Fruit fly (Drosophila melanogaster) whole organism, embryonic: ENCODE data around the gene CG3529.
A peak's percentile ranks its signal among the peaks of the same experiment; 100 is the strongest.

ENCODE experiments used
- Atf3 ChIP-seq: fragments of 200-800 bp; sonication (Bioruptor generic); optimal IDR thresholded peaks from 3 replicates; lab custom pipeline; 2016; ENCODE audit warnings: missing biosample characterization, missing genetic modification characterization
- CG10543 ChIP-seq: fragments of 200-800 bp; sonication (Bioruptor generic); optimal IDR thresholded peaks from 3 replicates; lab custom pipeline; 2017; ENCODE audit warnings: missing biosample characterization, mild to moderate bottlenecking, missing genetic modification characterization, moderate library complexity
- CG11085 ChIP-seq: fragments of 200-800 bp; sonication (Bioruptor generic); IDR thresholded peaks from 2 replicates; pipeline ENCODE4 v1.3.6; 2022; ENCODE audit warnings: missing biosample characterization, missing genetic modification characterization
- CG11695 ChIP-seq: fragments of 200-800 bp; sonication (Bioruptor generic); IDR thresholded peaks from 3 replicates; pipeline ENCODE4 v1.3.6; 2022; ENCODE audit warnings: missing biosample characterization, missing genetic modification characterization
- CG12071 ChIP-seq: fragments of 200-800 bp; sonication (Bioruptor generic); optimal IDR thresholded peaks from 3 replicates; lab custom pipeline; 2018; ENCODE audit warnings: missing biosample characterization, mild to moderate bottlenecking, missing genetic modification characterization
- CG12219 ChIP-seq: fragments of 200-800 bp; sonication (Bioruptor generic); optimal IDR thresholded peaks from 3 replicates; lab custom pipeline; 2018; ENCODE audit warnings: missing biosample characterization, mild to moderate bottlenecking, missing genetic modification characterization
- CG13296 ChIP-seq: fragments of 200-800 bp; sonication (Bioruptor generic); optimal IDR thresholded peaks from 3 replicates; lab custom pipeline; 2018; ENCODE audit warnings: missing biosample characterization, mild to moderate bottlenecking, missing genetic modification characterization
- CG13424 ChIP-seq: fragments of 200-800 bp; sonication (Bioruptor generic); optimal IDR thresholded peaks from 2 replicates; lab custom pipeline; 2019; ENCODE audit warnings: missing biosample characterization, mild to moderate bottlenecking, missing genetic modification characterization, moderate library complexity
- CG13894 ChIP-seq: fragments of 200-800 bp; sonication (Bioruptor generic); optimal IDR thresholded peaks from 3 replicates; lab custom pipeline; 2018; ENCODE audit warnings: missing biosample characterization, mild to moderate bottlenecking, missing genetic modification characterization, moderate library complexity
- CG14050 ChIP-seq: fragments of 200-800 bp; sonication (Bioruptor generic); IDR thresholded peaks from 3 replicates; pipeline ENCODE4 v1.3.6; 2022; ENCODE audit warnings: missing biosample characterization, missing genetic modification characterization
- CG15073 ChIP-seq: fragments of 200-800 bp; sonication (Bioruptor generic); optimal IDR thresholded peaks from 2 replicates; lab custom pipeline; 2016; ENCODE audit warnings: missing biosample characterization, missing genetic modification characterization
- CG17186 ChIP-seq: fragments of 200-800 bp; sonication (Bioruptor generic); optimal IDR thresholded peaks from 3 replicates; lab custom pipeline; 2017; ENCODE audit warnings: missing biosample characterization, missing genetic modification reagents, missing genetic modification characterization
- CG1832 ChIP-seq: fragments of 200-800 bp; sonication (Bioruptor generic); optimal IDR thresholded peaks from 2 replicates; lab custom pipeline; 2017; ENCODE audit warnings: missing biosample characterization, mild to moderate bottlenecking, missing genetic modification characterization, inconsistent platforms
- CG2712 ChIP-seq: fragments of 200-800 bp; optimal IDR thresholded peaks from 3 replicates; lab custom pipeline; 2019; ENCODE audit warnings: missing biosample characterization, mild to moderate bottlenecking, missing genetic modification characterization, moderate library complexity
- CG3065 ChIP-seq: fragments of 200-800 bp; sonication (Bioruptor generic); optimal IDR thresholded peaks from 2 replicates; lab custom pipeline; 2016; ENCODE audit warnings: missing biosample characterization, missing genetic modification characterization
- CG31388 ChIP-seq: fragments of 200-800 bp; sonication (Bioruptor generic); optimal IDR thresholded peaks from 2 replicates; lab custom pipeline; 2016; ENCODE audit warnings: missing biosample characterization, missing genetic modification characterization
- CG32772 ChIP-seq: fragments of 200-800 bp; sonication (Bioruptor generic); IDR thresholded peaks from 2 replicates; pipeline ENCODE4 v1.3.6; 2022; ENCODE audit warnings: missing biosample characterization, missing genetic modification characterization
- CG4424 ChIP-seq: fragments of 200-800 bp; sonication (Bioruptor generic); optimal IDR thresholded peaks from 3 replicates; lab custom pipeline; 2016; ENCODE audit warnings: missing biosample characterization, missing genetic modification characterization
- CG6272 ChIP-seq: fragments of 200-800 bp; sonication (Bioruptor generic); IDR thresholded peaks from 2 replicates; pipeline ENCODE4 v1.3.6; 2022; ENCODE audit warnings: missing biosample characterization, missing genetic modification characterization
- CG8359 ChIP-seq: fragments of 200-800 bp; sonication (Bioruptor generic); optimal IDR thresholded peaks from 2 replicates; lab custom pipeline; 2017; ENCODE audit warnings: missing biosample characterization, mild to moderate bottlenecking, missing genetic modification characterization, borderline replicate concordance
- CG9727 ChIP-seq: fragments of 200-800 bp; sonication (Bioruptor generic); optimal IDR thresholded peaks from 3 replicates; lab custom pipeline; 2017; ENCODE audit warnings: missing biosample characterization, mild to moderate bottlenecking, missing genetic modification characterization
- CrebB ChIP-seq: fragments of 200-800 bp; sonication (Bioruptor generic); optimal IDR thresholded peaks from 3 replicates; lab custom pipeline; 2018; ENCODE audit warnings: missing biosample characterization, mild to moderate bottlenecking, missing genetic modification characterization
- Dip3 ChIP-seq: fragments of 200-800 bp; sonication (Bioruptor generic); optimal IDR thresholded peaks from 3 replicates; lab custom pipeline; 2016; ENCODE audit warnings: missing biosample characterization, missing genetic modification characterization
- GATAe ChIP-seq: fragments of 200-800 bp; sonication (Bioruptor generic); conservative IDR thresholded peaks from 2 replicates; pipeline ENCODE4 v1.3.6; 2022; ENCODE audit warnings: missing biosample characterization, missing genetic modification characterization
- Hmr ChIP-seq: fragments of 200-800 bp; sonication (Bioruptor generic); optimal IDR thresholded peaks from 3 replicates; lab custom pipeline; 2017; ENCODE audit warnings: mild to moderate bottlenecking, missing biosample characterization, missing genetic modification reagents, missing genetic modification characterization
- Jarid2 ChIP-seq: fragments of 200-800 bp; sonication (Bioruptor generic); optimal IDR thresholded peaks from 3 replicates; lab custom pipeline; 2017; ENCODE audit warnings: mild to moderate bottlenecking, missing biosample characterization, missing genetic modification reagents, missing genetic modification characterization
- MBD-R2 ChIP-seq: fragments of 200-800 bp; sonication (Bioruptor generic); IDR thresholded peaks from 2 replicates; pipeline ENCODE4 v1.3.6; 2022; ENCODE audit warnings: missing biosample characterization, missing genetic modification characterization
- NFAT ChIP-seq: fragments of 200-800 bp; sonication (Bioruptor generic); IDR thresholded peaks from 2 replicates; pipeline ENCODE4 v1.3.6; 2022; ENCODE audit warnings: missing biosample characterization, missing genetic modification characterization
- Nf-YB ChIP-seq: fragments of 200-800 bp; sonication (Bioruptor generic); optimal IDR thresholded peaks from 3 replicates; lab custom pipeline; 2019; ENCODE audit warnings: missing biosample characterization, mild to moderate bottlenecking, missing genetic modification characterization, moderate library complexity
- Oli ChIP-seq: fragments of 200-800 bp; sonication (Bioruptor generic); optimal IDR thresholded peaks from 2 replicates; lab custom pipeline; 2018; ENCODE audit warnings: missing biosample characterization, mild to moderate bottlenecking, missing genetic modification characterization, moderate library complexity
- Pdp1 ChIP-seq, 2 experiments: fragments of 200-800 bp; sonication (Bioruptor generic); optimal IDR thresholded peaks; 3 replicates each; lab custom pipeline; 2016; ENCODE audit warnings: missing biosample characterization in 2 of 2, missing genetic modification characterization in 2 of 2, mild to moderate bottlenecking in 1 of 2, moderate library complexity in 1 of 2
- Poxn ChIP-seq: fragments of 200-800 bp; sonication (Bioruptor generic); IDR thresholded peaks from 2 replicates; pipeline ENCODE4 v1.3.6; 2022; ENCODE audit warnings: missing biosample characterization, missing genetic modification characterization
- Scr ChIP-seq: fragments of 200-800 bp; sonication (Bioruptor generic); IDR thresholded peaks from 2 replicates; pipeline ENCODE4 v1.3.6; 2022; ENCODE audit warnings: missing biosample characterization, missing genetic modification characterization; ENCODE audit not compliant: partially characterized antibody
- Sox100B ChIP-seq: fragments of 200-800 bp; sonication (Bioruptor generic); optimal IDR thresholded peaks from 3 replicates; lab custom pipeline; 2018; ENCODE audit warnings: missing biosample characterization, mild to moderate bottlenecking, missing genetic modification characterization
- az2 ChIP-seq: fragments of 200-800 bp; sonication (Bioruptor generic); optimal IDR thresholded peaks from 3 replicates; lab custom pipeline; 2016; ENCODE audit warnings: missing biosample characterization, missing genetic modification characterization
- cg ChIP-seq: fragments of 200-800 bp; sonication (Bioruptor generic); optimal IDR thresholded peaks from 3 replicates; lab custom pipeline; 2019; ENCODE audit warnings: missing biosample characterization, mild to moderate bottlenecking, missing genetic modification characterization, moderate library complexity
- dm ChIP-seq: fragments of 200-800 bp; sonication (Bioruptor generic); optimal IDR thresholded peaks from 3 replicates; lab custom pipeline; 2016; ENCODE audit warnings: missing biosample characterization, missing genetic modification characterization
- en ChIP-seq: fragments of 200-800 bp; sonication (Bioruptor generic); optimal IDR thresholded peaks from 2 replicates; lab custom pipeline; 2016; ENCODE audit warnings: missing biosample characterization, missing genetic modification characterization
- esg ChIP-seq: fragments of 200-800 bp; sonication (Bioruptor generic); conservative IDR thresholded peaks from 2 replicates; pipeline ENCODE4 v1.3.6; 2022; ENCODE audit warnings: missing biosample characterization, missing genetic modification characterization
- exex ChIP-seq: fragments of 200-800 bp; sonication (Bioruptor generic); optimal IDR thresholded peaks from 4 replicates; lab custom pipeline; 2018; ENCODE audit warnings: missing biosample characterization, mild to moderate bottlenecking, missing genetic modification characterization, moderate library complexity
- fru ChIP-seq: fragments of >200 bp; optimal IDR thresholded peaks from 2 replicates; lab custom pipeline; 2017
- gsb ChIP-seq: fragments of 200-800 bp; sonication (Bioruptor generic); IDR thresholded peaks from 2 replicates; pipeline ENCODE4 v1.3.6; 2022; ENCODE audit warnings: missing biosample characterization, missing genetic modification characterization
- ind ChIP-seq: fragments of 200-800 bp; sonication (Bioruptor generic); optimal IDR thresholded peaks from 3 replicates; lab custom pipeline; 2016; ENCODE audit warnings: missing biosample characterization, missing genetic modification characterization
- jumu ChIP-seq: fragments of 200-800 bp; sonication (Bioruptor generic); optimal IDR thresholded peaks from 3 replicates; lab custom pipeline; 2016; ENCODE audit warnings: missing biosample characterization, missing genetic modification characterization
- mld ChIP-seq: fragments of 200-800 bp; sonication (Bioruptor generic); IDR thresholded peaks from 3 replicates; pipeline ENCODE4 v1.3.6; 2022; ENCODE audit warnings: missing biosample characterization, missing genetic modification characterization; ENCODE audit not compliant: partially characterized antibody
- pho ChIP-seq: fragments of 200-800 bp; sonication (Bioruptor generic); optimal IDR thresholded peaks from 2 replicates; lab custom pipeline; 2016; ENCODE audit warnings: missing biosample characterization, missing genetic modification characterization
- ranshi ChIP-seq: fragments of 200-800 bp; sonication (Bioruptor generic); IDR thresholded peaks from 2 replicates; pipeline ENCODE4 v1.3.6; 2022; ENCODE audit warnings: missing biosample characterization, missing genetic modification characterization
- run ChIP-seq: fragments of 200-800 bp; sonication (Bioruptor generic); optimal IDR thresholded peaks from 3 replicates; lab custom pipeline; 2018; ENCODE audit warnings: missing biosample characterization, mild to moderate bottlenecking, missing genetic modification characterization
- salm ChIP-seq: fragments of 200-800 bp; sonication (Bioruptor generic); optimal IDR thresholded peaks from 2 replicates; lab custom pipeline; 2018; ENCODE audit warnings: missing biosample characterization, mild to moderate bottlenecking, missing genetic modification characterization
- sens-2 ChIP-seq: fragments of 200-800 bp; sonication (Bioruptor generic); IDR thresholded peaks from 2 replicates; pipeline ENCODE4 v1.3.6; 2022; ENCODE audit warnings: missing biosample characterization, missing genetic modification characterization
- sim ChIP-seq: fragments of 200-800 bp; sonication (Bioruptor generic); IDR thresholded peaks from 2 replicates; pipeline ENCODE4 v1.3.6; 2022; ENCODE audit warnings: missing biosample characterization, missing genetic modification characterization

The CG3529 gene

DNA sequence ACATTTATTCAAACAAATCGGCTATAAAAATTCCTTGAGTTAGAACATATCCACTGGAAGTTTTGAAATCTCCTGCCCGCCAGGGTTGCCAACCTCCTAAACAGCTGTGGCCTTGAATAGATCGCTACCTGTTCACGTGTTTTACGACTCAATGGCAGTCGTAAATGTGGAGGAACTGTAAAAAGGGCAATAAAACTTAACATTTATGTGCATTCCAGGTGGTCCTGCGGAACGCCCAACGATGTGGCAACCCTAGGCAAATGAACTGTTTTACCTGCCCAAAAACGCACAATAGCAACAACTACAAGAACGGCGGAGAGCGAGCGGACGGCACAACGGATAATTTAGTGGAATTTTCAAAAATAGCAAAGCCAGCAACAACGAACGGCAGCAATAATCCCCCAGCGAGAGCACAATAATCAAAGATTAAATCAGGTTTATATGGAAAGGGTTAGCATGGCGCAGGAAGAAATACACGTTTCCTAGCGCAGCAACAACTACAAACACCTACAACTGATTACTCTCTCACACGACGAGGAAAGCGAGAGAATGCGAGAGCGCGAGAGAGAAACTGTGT, 15.1 kb downstream of the CG3529 start (continued):
- TF ChIP-seq NFAT (GFP tag; lab: Robert Waterston, UW) (peak; percentile 47), Oli (tag; lab: Kevin White, UChicago) (peak; percentile 35), CG10543 (GFP tag; lab: Kevin White, UChicago) (no peak), ind (GFP tag; lab: Kevin White, UChicago) (peak; percentile 49), Poxn (GFP tag; lab: Robert Waterston, UW) (no peak), CG15073 (GFP tag; lab: Kevin White, UChicago) (no peak), gsb (GFP tag; lab: Robert Waterston, UW) (no peak), CG13424 (tag; lab: Kevin White, UChicago) (no peak), Dip3 (peak; percentile 47), CG13296 (GFP tag; lab: Kevin White, UChicago) (no peak), sim (GFP tag; lab: Robert Waterston, UW) (no peak), MBD-R2 (no peak), Sox100B (GFP tag; lab: Kevin White, UChicago) (no peak), CG13894 (tag; lab: Kevin White, UChicago) (no peak), fru (lab: Kevin White, UChicago) (no peak), ranshi (GFP tag; lab: Robert Waterston, UW) (peak; percentile 35; the same call in 1 of the 2 replicates), CG2712 (tag; lab: Kevin White, UChicago) (no peak), Pdp1 (GFP tag; optimal IDR thresholded peaks at IDR 0.05; lab: Kevin White, UChicago) (peak in 1 of 2 experiments; percentile 3), CG17186 (GFP tag; lab: Kevin White, UChicago) (peak; percentile 30), CG9727 (GFP tag; lab: Kevin White, UChicago) (no peak), Scr (GFP tag; lab: Robert Waterston, UW) (no peak), exex (tag; lab: Kevin White, UChicago) (no peak), CG4424 (GFP tag; lab: Kevin White, UChicago) (no peak), Hmr (GFP tag; lab: Kevin White, UChicago) (no peak), Jarid2 (GFP tag; lab: Kevin White, UChicago) (peak; percentile 10), CG1832 (no peak), esg (GFP tag; lab: Robert Waterston, UW) (0 out of 2 replicates have a peak, but pooled peaks have one; percentile 28), run (tag; lab: Kevin White, UChicago) (no peak), CG8359 (no peak), CG3065 (peak; percentile 20), CG11695 (GFP tag; lab: Robert Waterston, UW) (peak; percentile 47; the same call in 2 of the 3 replicates), CG14050 (GFP tag; lab: Robert Waterston, UW) (no peak), en (no peak), CrebB (tag; lab: Kevin White, UChicago) (no peak), CG11085 (GFP tag; lab: Robert Waterston, UW) (no peak), jumu (GFP tag; lab: Kevin White, UChicago) (peak; percentile 58), pho (GFP tag; lab: Kevin White, UChicago) (no peak), sens-2 (GFP tag; lab: Robert Waterston, UW) (peak; percentile 59), mld (GFP tag; lab: Robert Waterston, UW) (peak; percentile 48; the same call in 1 of the 3 replicates), CG6272 (GFP tag; lab: Robert Waterston, UW) (peak; percentile 39; the same call in 1 of the 2 replicates), salm (no peak), dm (GFP tag; lab: Kevin White, UChicago) (peak; percentile 13), az2 (no peak), cg (GFP tag; lab: Kevin White, UChicago) (no peak), CG32772 (GFP tag; lab: Robert Waterston, UW) (peak; percentile 49), Nf-YB (no peak), CG12071 (GFP tag; lab: Kevin White, UChicago) (peak; percentile 58), Atf3 (GFP tag; lab: Kevin White, UChicago) (no peak), CG31388 (GFP tag; lab: Kevin White, UChicago) (no peak), GATAe (GFP tag; lab: Robert Waterston, UW) (no peak), CG12219 (peak; percentile 18)
